Fruit fly (Drosophila melanogaster) whole organism, embryonic: ENCODE measurements around the gene CG7135.
A peak's percentile ranks its signal among the peaks of the same experiment; 100 is the strongest.

Experiments
- Atf-2 ChIP-seq: fragments of 200-800 bp; sonication (Bioruptor generic); optimal IDR thresholded peaks from 2 replicates; lab custom pipeline; 2016; ENCODE audit warnings: missing biosample characterization, missing genetic modification characterization
- CG11456 ChIP-seq: fragments of 200-800 bp; sonication (Bioruptor generic); IDR thresholded peaks from 3 replicates; pipeline ENCODE4 v1.3.6; 2022; ENCODE audit warnings: missing biosample characterization, missing genetic modification characterization
- CG11504 ChIP-seq: fragments of 200-800 bp; sonication (Bioruptor generic); optimal IDR thresholded peaks from 3 replicates; lab custom pipeline; 2019; ENCODE audit warnings: missing biosample characterization, mild to moderate bottlenecking, missing genetic modification characterization, moderate library complexity
- CG11696 ChIP-seq: fragments of 200-800 bp; sonication (Bioruptor generic); IDR thresholded peaks from 2 replicates; pipeline ENCODE4 v1.3.6; 2022; ENCODE audit warnings: missing biosample characterization, missing genetic modification characterization
- CG12236 ChIP-seq: fragments of 200-800 bp; sonication (Bioruptor generic); optimal IDR thresholded peaks from 2 replicates; lab custom pipeline; 2016; ENCODE audit warnings: missing biosample characterization, missing genetic modification characterization
- CG12659 ChIP-seq: fragments of 200-800 bp; sonication (Bioruptor generic); optimal IDR thresholded peaks from 3 replicates; lab custom pipeline; 2017; ENCODE audit warnings: mild to moderate bottlenecking, missing biosample characterization, missing genetic modification reagents, missing genetic modification characterization
- CG12744 ChIP-seq: fragments of 200-800 bp; sonication (Bioruptor generic); optimal IDR thresholded peaks from 2 replicates; lab custom pipeline; 2016; ENCODE audit warnings: missing biosample characterization, missing genetic modification characterization
- CG14667 ChIP-seq: fragments of 200-800 bp; sonication (Bioruptor generic); IDR thresholded peaks from 2 replicates; pipeline ENCODE4 v1.3.6; 2022; ENCODE audit warnings: missing biosample characterization, missing genetic modification characterization
- CG17361 ChIP-seq: fragments of 200-800 bp; sonication (Bioruptor generic); IDR thresholded peaks from 3 replicates; pipeline ENCODE4 v1.3.6; 2022; ENCODE audit warnings: missing biosample characterization, missing genetic modification characterization
- CG18476 ChIP-seq: fragments of 200-800 bp; sonication (Bioruptor generic); optimal IDR thresholded peaks from 2 replicates; lab custom pipeline; 2016; ENCODE audit warnings: missing biosample characterization, mild to moderate bottlenecking, missing genetic modification characterization
- CG18619 ChIP-seq: fragments of 200-800 bp; sonication (Bioruptor generic); optimal IDR thresholded peaks from 3 replicates; lab custom pipeline; 2017; ENCODE audit warnings: missing biosample characterization, mild to moderate bottlenecking, missing genetic modification characterization
- CG18764 ChIP-seq: fragments of 200-800 bp; sonication (Bioruptor generic); optimal IDR thresholded peaks from 3 replicates; lab custom pipeline; 2016; ENCODE audit warnings: missing biosample characterization, missing genetic modification characterization
- CG2120 ChIP-seq: fragments of 200-800 bp; sonication (Bioruptor generic); optimal IDR thresholded peaks from 3 replicates; lab custom pipeline; 2016; ENCODE audit warnings: missing biosample characterization, missing genetic modification characterization
- CG31441 ChIP-seq: fragments of 200-800 bp; sonication (Bioruptor generic); IDR thresholded peaks from 2 replicates; pipeline ENCODE4 v1.3.6; 2022; ENCODE audit warnings: missing biosample characterization, missing genetic modification characterization
- CG3281 ChIP-seq: fragments of 200-800 bp; sonication (Bioruptor generic); optimal IDR thresholded peaks from 3 replicates; lab custom pipeline; 2017; ENCODE audit warnings: missing biosample characterization, mild to moderate bottlenecking, missing genetic modification characterization
- CG34422 ChIP-seq: fragments of 200-800 bp; sonication (Bioruptor generic); IDR thresholded peaks from 3 replicates; pipeline ENCODE4 v1.3.6; 2022; ENCODE audit warnings: missing biosample characterization, missing genetic modification characterization
- CG4328 ChIP-seq: fragments of 200-800 bp; sonication (Bioruptor generic); optimal IDR thresholded peaks from 3 replicates; lab custom pipeline; 2017; ENCODE audit warnings: missing biosample characterization, missing genetic modification reagents, missing genetic modification characterization
- CG4424 ChIP-seq: fragments of 200-800 bp; sonication (Bioruptor generic); optimal IDR thresholded peaks from 3 replicates; lab custom pipeline; 2016; ENCODE audit warnings: missing biosample characterization, missing genetic modification characterization
- CG5245 ChIP-seq: fragments of 200-800 bp; sonication (Bioruptor generic); optimal IDR thresholded peaks from 3 replicates; lab custom pipeline; 2016; ENCODE audit warnings: missing biosample characterization, missing genetic modification characterization
- CG6654 ChIP-seq: fragments of 200-800 bp; sonication (Bioruptor generic); optimal IDR thresholded peaks from 2 replicates; lab custom pipeline; 2017; ENCODE audit warnings: missing biosample characterization, mild to moderate bottlenecking, missing genetic modification characterization
- CG6683 ChIP-seq: fragments of 200-800 bp; sonication (Bioruptor generic); optimal IDR thresholded peaks from 2 replicates; lab custom pipeline; 2017; ENCODE audit warnings: missing biosample characterization, mild to moderate bottlenecking, missing genetic modification characterization, missing genetic modification reagents
- CG7556 ChIP-seq: fragments of 200-800 bp; sonication (Bioruptor generic); optimal IDR thresholded peaks from 2 replicates; lab custom pipeline; 2017; ENCODE audit warnings: missing biosample characterization, mild to moderate bottlenecking, missing genetic modification characterization
- CG8944 ChIP-seq: fragments of 200-800 bp; sonication (Bioruptor generic); optimal IDR thresholded peaks from 3 replicates; lab custom pipeline; 2016; ENCODE audit warnings: missing biosample characterization, missing genetic modification characterization
- Dek ChIP-seq: fragments of 200-800 bp; sonication (Bioruptor generic); optimal IDR thresholded peaks from 3 replicates; lab custom pipeline; 2019; ENCODE audit warnings: missing biosample characterization, mild to moderate bottlenecking, missing genetic modification characterization, moderate library complexity
- Drgx ChIP-seq: fragments of 200-800 bp; sonication (Bioruptor generic); IDR thresholded peaks from 2 replicates; pipeline ENCODE4 v1.3.6; 2022; ENCODE audit warnings: missing biosample characterization, missing genetic modification characterization
- Fer1 ChIP-seq: fragments of 200-800 bp; sonication (Bioruptor generic); optimal IDR thresholded peaks from 2 replicates; lab custom pipeline; 2017; ENCODE audit warnings: missing biosample characterization, mild to moderate bottlenecking, missing genetic modification characterization
- HLH54F ChIP-seq: fragments of 200-800 bp; sonication (Bioruptor generic); optimal IDR thresholded peaks from 3 replicates; lab custom pipeline; 2016; ENCODE audit warnings: missing biosample characterization, missing genetic modification characterization
- Hr3 ChIP-seq: fragments of 200-800 bp; sonication (Bioruptor generic); optimal IDR thresholded peaks from 3 replicates; lab custom pipeline; 2016; ENCODE audit warnings: missing biosample characterization, missing genetic modification characterization
- Hr51 ChIP-seq, 2 experiments: fragments of 200-800 bp; sonication (Bioruptor generic); optimal IDR thresholded peaks; 2 replicates in 1 of 2; 3 replicates in 1 of 2; lab custom pipeline; 2016 to 2018; ENCODE audit warnings: missing biosample characterization in 2 of 2, missing genetic modification characterization in 2 of 2, mild to moderate bottlenecking in 1 of 2, moderate library complexity in 1 of 2
- Opbp ChIP-seq: fragments of 200-800 bp; sonication (Bioruptor generic); IDR thresholded peaks from 3 replicates; pipeline ENCODE4 v1.3.6; 2022; ENCODE audit warnings: missing biosample characterization, missing genetic modification characterization; ENCODE audit not compliant: partially characterized antibody
- Poxn ChIP-seq: fragments of 200-800 bp; sonication (Bioruptor generic); IDR thresholded peaks from 2 replicates; pipeline ENCODE4 v1.3.6; 2022; ENCODE audit warnings: missing biosample characterization, missing genetic modification characterization
- Spps ChIP-seq: fragments of 200-800 bp; sonication (Bioruptor generic); optimal IDR thresholded peaks from 2 replicates; lab custom pipeline; 2018; ENCODE audit warnings: missing biosample characterization, mild to moderate bottlenecking, missing genetic modification characterization
- Usf ChIP-seq: fragments of 200-800 bp; sonication (Bioruptor generic); optimal IDR thresholded peaks from 2 replicates; lab custom pipeline; 2017; ENCODE audit warnings: missing genotype, missing biosample characterization, missing genetic modification characterization
- Xbp1 ChIP-seq: fragments of 200-800 bp; sonication (Bioruptor generic); optimal IDR thresholded peaks from 3 replicates; lab custom pipeline; 2016; ENCODE audit warnings: missing biosample characterization, mild to moderate bottlenecking, missing genetic modification characterization
- cato ChIP-seq: fragments of 200-800 bp; sonication (Bioruptor generic); optimal IDR thresholded peaks from 2 replicates; lab custom pipeline; 2016; ENCODE audit warnings: missing biosample characterization, missing genetic modification characterization, borderline replicate concordance
- caup ChIP-seq: fragments of 200-800 bp; sonication (Bioruptor generic); optimal IDR thresholded peaks from 3 replicates; lab custom pipeline; 2017; ENCODE audit warnings: missing biosample characterization, mild to moderate bottlenecking, missing genetic modification characterization, moderate library complexity; ENCODE audit not compliant: severe bottlenecking
- chinmo ChIP-seq: fragments of 200-800 bp; sonication (Bioruptor generic); IDR thresholded peaks from 4 replicates; pipeline ENCODE4 v1.3.6; 2022; ENCODE audit warnings: missing biosample characterization, missing genetic modification characterization; ENCODE audit not compliant: partially characterized antibody
- chn ChIP-seq: fragments of 200-800 bp; sonication (Bioruptor generic); optimal IDR thresholded peaks from 2 replicates; lab custom pipeline; 2016; ENCODE audit warnings: missing biosample characterization, missing genetic modification characterization
- crp ChIP-seq, 2 experiments: fragments of 200-800 bp; sonication (Bioruptor generic); optimal IDR thresholded peaks; 2 replicates in 1 of 2; 3 replicates in 1 of 2; lab custom pipeline; 2017; ENCODE audit warnings: missing biosample characterization in 2 of 2, missing genetic modification characterization in 2 of 2, mild to moderate bottlenecking in 1 of 2, moderate library complexity in 1 of 2
- gce ChIP-seq: fragments of 200-800 bp; sonication (Bioruptor generic); IDR thresholded peaks from 3 replicates; pipeline ENCODE4 v1.3.6; 2022; ENCODE audit warnings: missing biosample characterization, missing genetic modification characterization
- grau ChIP-seq: fragments of 200-800 bp; optimal IDR thresholded peaks from 3 replicates; lab custom pipeline; 2019; ENCODE audit warnings: missing biosample characterization, mild to moderate bottlenecking, missing genetic modification characterization, moderate library complexity
- grn ChIP-seq: fragments of 200-800 bp; sonication (Bioruptor generic); optimal IDR thresholded peaks from 3 replicates; lab custom pipeline; 2017; ENCODE audit warnings: missing biosample characterization, missing genetic modification characterization
- inv ChIP-seq: fragments of 200-800 bp; sonication (Bioruptor generic); IDR thresholded peaks from 2 replicates; pipeline ENCODE4 v1.3.6; 2022; ENCODE audit warnings: missing biosample characterization, missing genetic modification characterization; ENCODE audit not compliant: partially characterized antibody
- lola ChIP-seq, 3 experiments: fragments of >200 bp in 2 of 3; fragments of 200-800 bp in 1 of 3; sonication (Bioruptor generic) in 1 of 3; optimal IDR thresholded peaks; 2 replicates each; lab custom pipeline; 2017 to 2019; ENCODE audit warnings: missing biosample characterization in 3 of 3, missing genetic modification characterization in 3 of 3, mild to moderate bottlenecking in 1 of 3, moderate library complexity in 1 of 3
- odd ChIP-seq: fragments of 200-800 bp; sonication (Bioruptor generic); optimal IDR thresholded peaks from 2 replicates; lab custom pipeline; 2017; ENCODE audit warnings: missing biosample characterization, mild to moderate bottlenecking, missing genetic modification characterization
- slp2 ChIP-seq: fragments of 200-800 bp; sonication (Bioruptor generic); optimal IDR thresholded peaks from 2 replicates; lab custom pipeline; 2016; ENCODE audit warnings: missing biosample characterization, missing genetic modification characterization
- sqz ChIP-seq: fragments of 200-800 bp; sonication (Bioruptor generic); optimal IDR thresholded peaks from 3 replicates; lab custom pipeline; 2018; ENCODE audit warnings: missing biosample characterization, mild to moderate bottlenecking, missing genetic modification characterization

The CG7135 gene

dm6 chrX:18103353-18103752 is at the start of gene CG7135:
Gene CG7135 (plus strand): TSS chrX:18103653.
- no peak for TF ChIP-seq CG31441
- TF ChIP-seq CG6683 (GFP tag; lab: Kevin White, UChicago): no peak
- TF ChIP-seq crp (GFP tag; optimal IDR thresholded peaks at IDR 0.05; lab: Kevin White, UChicago): no peak
- TF ChIP-seq CG18476: no peak
- no peak for TF ChIP-seq grn (GFP tag; lab: Kevin White, UChicago)
- TF ChIP-seq, all 482 proteins: peak for 0

DNA sequence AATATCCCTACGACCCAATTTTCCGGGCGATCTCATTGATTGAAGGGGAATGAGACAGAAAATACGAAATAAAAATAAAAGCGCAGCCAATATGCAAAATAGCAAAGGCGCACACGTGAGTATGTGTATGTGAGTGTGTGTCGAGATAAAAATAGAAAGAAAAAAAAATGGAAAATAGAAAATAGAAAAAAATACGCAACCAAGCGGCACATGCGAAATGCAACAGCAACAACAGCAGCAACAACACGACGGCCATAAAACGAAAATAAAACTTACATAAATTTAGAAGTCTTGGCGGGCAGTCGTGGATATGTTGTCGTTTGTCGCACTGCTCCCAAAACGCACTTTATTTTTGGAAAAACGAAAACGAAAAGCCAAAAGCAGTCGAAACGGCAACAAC is 46.3 kb upstream of the CG7135 start:
- no peak for TF ChIP-seq inv
- TF ChIP-seq Xbp1 (GFP tag; lab: Kevin White, UChicago): no peak
- 0 out of 2 replicates have a peak, but pooled peaks have one; percentile 30 for TF ChIP-seq Drgx (GFP tag; lab: Robert Waterston, UW)

- TF ChIP-seq CG7556 (GFP tag; lab: Kevin White, UChicago) (peak; percentile 43), odd (no peak), lola (GFP tag; optimal IDR thresholded peaks at IDR 0.05; lab: Kevin White, UChicago) (no peak), CG18619 (no peak), gce (GFP tag; lab: Robert Waterston, UW) (no peak), Hr3 (GFP tag; lab: Kevin White, UChicago) (no peak), Usf (GFP tag; lab: Kevin White, UChicago) (no peak), Dek (tag; lab: Kevin White, UChicago) (no peak), slp2 (GFP tag; lab: Kevin White, UChicago) (no peak), sqz (GFP tag; lab: Kevin White, UChicago) (no peak), CG4424 (no peak), CG11456 (GFP tag; lab: Robert Waterston, UW) (no peak), CG6654 (GFP tag; lab: Kevin White, UChicago) (no peak), cato (GFP tag; lab: Kevin White, UChicago) (no peak), grau (tag; lab: Kevin White, UChicago) (peak; percentile 26), CG3281 (GFP tag; lab: Kevin White, UChicago) (peak; percentile 5), Hr51 (GFP tag; optimal IDR thresholded peaks at IDR 0.05; lab: Kevin White, UChicago) (no peak), CG11696 (no peak), chn (GFP tag; lab: Kevin White, UChicago) (no peak), CG12744 (no peak), HLH54F (GFP tag; lab: Kevin White, UChicago) (no peak), Poxn (no peak), caup (GFP tag; lab: Kevin White, UChicago) (peak; percentile 9), CG18764 (GFP tag; lab: Kevin White, UChicago) (no peak), Opbp (no peak), CG17361 (GFP tag; lab: Robert Waterston, UW) (0 out of 3 replicates have a peak, but pooled peaks have one; percentile 11), CG5245 (GFP tag; lab: Kevin White, UChicago) (no peak), CG11504 (peak; percentile 41), CG8944 (GFP tag; lab: Kevin White, UChicago) (no peak), chinmo (no peak), CG12236 (GFP tag; lab: Kevin White, UChicago) (no peak), CG6683 (GFP tag; lab: Kevin White, UChicago) (no peak), CG12659 (GFP tag; lab: Kevin White, UChicago) (peak; percentile 5), CG2120 (GFP tag; lab: Kevin White, UChicago) (peak; percentile 30), CG4328 (GFP tag; lab: Kevin White, UChicago) (no peak), CG14667 (GFP tag; lab: Robert Waterston, UW) (no peak), Fer1 (GFP tag; lab: Kevin White, UChicago) (peak; percentile 24), Spps (no peak), CG34422 (GFP tag; lab: Robert Waterston, UW) (no peak), Atf-2 (GFP tag; lab: Kevin White, UChicago) (no peak)
Measured at dm6 chrX:18058108-18058507, 45.3 kb upstream of the CG7135 start.
